Worm (Caenorhabditis elegans) whole organism, midembryonic: Measurements from ENCODE around the gene F23F1.4.

ENCODE experiments used
- T22C8.4 ChIP-seq: fragments of 200-800 bp; sonication (Bioruptor generic); IDR thresholded peaks from 2 replicates; pipeline ENCODE4 v1.3.6; 2022; ENCODE audit warnings: missing genetic modification characterization, missing compliant biosample characterization
- flt-1 ChIP-seq: fragments of 200-800 bp; sonication (Bioruptor generic); IDR thresholded peaks from 2 replicates; pipeline ENCODE4 v1.3.6; 2022; ENCODE audit warnings: missing genetic modification characterization, missing compliant biosample characterization
- med-1 ChIP-seq: sonication (generic microtip); optimal IDR thresholded peaks from 2 replicates; lab custom pipeline; 2017; ENCODE audit warnings: missing genetic modification characterization, mild to moderate bottlenecking, missing compliant biosample characterization, antibody characterized with exemption, missing genetic modification reagents; ENCODE audit not compliant: insufficient read depth
- ztf-23 ChIP-seq: fragments of 200-800 bp; sonication (Bioruptor generic); IDR thresholded peaks from 2 replicates; pipeline ENCODE4 v1.3.6; 2022; ENCODE audit warnings: missing genetic modification reagents, missing genetic modification characterization, missing compliant biosample characterization
- ztf-29 ChIP-seq: fragments of 200-800 bp; sonication (Bioruptor generic); IDR thresholded peaks from 2 replicates; pipeline ENCODE4 v1.3.6; 2022; ENCODE audit warnings: missing genetic modification reagents, missing genetic modification characterization, missing compliant biosample characterization

DNA sequence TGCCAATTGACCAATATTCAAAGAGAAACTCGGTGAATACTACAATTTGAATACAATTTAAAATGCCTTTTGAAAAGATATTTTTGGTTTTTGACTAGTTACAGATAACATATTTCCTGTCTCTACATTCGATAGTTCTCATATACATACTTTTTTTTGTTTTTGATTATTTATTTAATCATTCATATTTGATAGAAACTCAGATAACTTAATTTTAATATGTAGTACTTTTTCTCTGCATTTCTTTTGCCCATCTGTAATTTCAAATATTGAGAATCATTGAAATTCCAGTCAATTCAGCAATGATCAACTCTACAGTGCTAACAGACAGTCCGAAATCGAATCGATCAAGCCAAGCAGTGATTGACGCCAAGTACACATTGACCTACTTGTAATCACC, 32.8 kb upstream of the F23F1.4 start, which contains the start of gene C23H3.2:
- no peak for TF ChIP-seq flt-1
- no peak for TF ChIP-seq T22C8.4 (GFP tag; lab: Robert Waterston, UW)
- no peak for TF ChIP-seq ztf-29 (GFP tag; lab: Robert Waterston, UW)
- TF ChIP-seq med-1 (GFP tag; lab: Kevin White, UChicago) = no peak
- no peak for TF ChIP-seq ztf-23 (GFP tag; lab: Robert Waterston, UW)
